Worm (Caenorhabditis elegans) whole organism, L1 larva: ENCODE measurements around the gene srh-265.

Experiments
- ceh-8 ChIP-seq: fragments of 200-800 bp; sonication (Bioruptor generic); optimal IDR thresholded peaks from 2 replicates; lab custom pipeline; 2018; ENCODE audit warnings: mild to moderate bottlenecking, missing genetic modification characterization, moderate library complexity, missing compliant biosample characterization
- ceh-82 ChIP-seq, 3 experiments: fragments of 150-350 bp in 1 of 3; sonication (generic microtip) in 2 of 3; optimal IDR thresholded peaks; 2 replicates each; lab custom pipeline; 2014 to 2017; ENCODE audit warnings: missing biosample characterization in 3 of 3, missing genetic modification characterization in 3 of 3
- egl-27 ChIP-seq, 2 experiments: fragments of 150-350 bp in 1 of 2; sonication (generic microtip); optimal IDR thresholded peaks; 3 replicates each; lab custom pipeline; 2017 to 2018; ENCODE audit warnings: missing biosample characterization in 2 of 2, missing genetic modification characterization in 2 of 2, missing genetic modification reagents in 2 of 2
- jun-1 ChIP-seq: fragments of 150-350 bp; optimal IDR thresholded peaks from 2 replicates; lab custom pipeline; 2014; ENCODE audit warnings: missing biosample characterization, missing genetic modification reagents, missing genetic modification characterization
- lin-13 ChIP-seq: fragments of 150-350 bp; optimal IDR thresholded peaks from 2 replicates; lab custom pipeline; 2014; ENCODE audit warnings: missing biosample characterization, missing genetic modification reagents, missing genetic modification characterization
- nhr-47 ChIP-seq: sonication (generic microtip); optimal IDR thresholded peaks from 2 replicates; lab custom pipeline; 2016; ENCODE audit warnings: mild to moderate bottlenecking, missing genetic modification characterization, moderate library complexity, missing compliant biosample characterization
- nhr-77 ChIP-seq: fragments of 150-350 bp; optimal IDR thresholded peaks from 2 replicates; lab custom pipeline; 2014; ENCODE audit warnings: missing biosample characterization, missing genetic modification characterization
- nhr-85 ChIP-seq: sonication (generic microtip); peaks from one replicate; lab custom pipeline; 2016; ENCODE audit warnings: missing genetic modification characterization, inconsistent platforms, missing compliant biosample characterization
- pqm-1 ChIP-seq: sonication (generic microtip); optimal IDR thresholded peaks from 3 replicates; lab custom pipeline; 2017; ENCODE audit warnings: missing biosample characterization, missing genetic modification characterization
- snpc-4 ChIP-seq: fragments of 150-350 bp; optimal IDR thresholded peaks from 2 replicates; lab custom pipeline; 2014; ENCODE audit warnings: missing biosample characterization, missing genetic modification characterization
- tbx-2 ChIP-seq: sonication (generic microtip); optimal IDR thresholded peaks from 2 replicates; lab custom pipeline; 2016; ENCODE audit warnings: missing genetic modification characterization, missing compliant biosample characterization
- unc-130 ChIP-seq: fragments of 150-350 bp; optimal IDR thresholded peaks from 2 replicates; lab custom pipeline; 2017; ENCODE audit warnings: missing biosample characterization, missing genetic modification characterization, inconsistent platforms

- TF ChIP-seq tbx-2 (tag; lab: Kevin White, UChicago): no peak
- no peak for TF ChIP-seq snpc-4 (tag; lab: Kevin White, UChicago)
- no peak for TF ChIP-seq nhr-85 (tag; lab: Kevin White, UChicago)
- TF ChIP-seq ceh-8 (GFP tag; lab: Kevin White, UChicago): no peak
- TF ChIP-seq pqm-1: no peak
- no peak for TF ChIP-seq nhr-47 (tag; lab: Kevin White, UChicago)
- no peak for TF ChIP-seq nhr-77
- no peak for TF ChIP-seq egl-27 (tag; optimal IDR thresholded peaks at IDR 0.05; lab: Kevin White, UChicago)
- no peak for TF ChIP-seq unc-130 (tag; lab: Kevin White, UChicago)
- no peak for TF ChIP-seq jun-1 (tag; lab: Kevin White, UChicago)
- TF ChIP-seq ceh-82 (tag; optimal IDR thresholded peaks at IDR 0.05; lab: Kevin White, UChicago): no peak
- no peak for TF ChIP-seq lin-13 (GFP tag; lab: Kevin White, UChicago)
Observed at ce11 chrV:15367770-15368169, 48.3 kb upstream of the srh-265 start.
